Worm (Caenorhabditis elegans) whole organism, L1 larva: Measurements from ENCODE around the gene Y73F8A.35.

Experiments used
- C04F5.9 ChIP-seq: sonication (generic microtip); optimal IDR thresholded peaks from 2 replicates; lab custom pipeline; 2016; ENCODE audit warnings: missing genetic modification characterization, missing compliant biosample characterization
- C16A3.4 ChIP-seq: fragments of 150-350 bp; optimal IDR thresholded peaks from 2 replicates; lab custom pipeline; 2014; ENCODE audit warnings: missing biosample characterization, missing genetic modification characterization
- C34B4.2 ChIP-seq: sonication (generic microtip); optimal IDR thresholded peaks from 2 replicates; lab custom pipeline; 2017; ENCODE audit warnings: mild to moderate bottlenecking, missing genetic modification characterization, missing compliant biosample characterization
- F16B12.6 ChIP-seq: fragments of 150-350 bp; optimal IDR thresholded peaks from 2 replicates; lab custom pipeline; 2014; ENCODE audit warnings: missing biosample characterization, missing genetic modification characterization
- aha-1 ChIP-seq: fragments of 150-350 bp; optimal IDR thresholded peaks from 2 replicates; lab custom pipeline; 2014; ENCODE audit warnings: missing biosample characterization, missing genetic modification characterization
- aly-2 ChIP-seq: fragments of 150-350 bp; optimal IDR thresholded peaks from 2 replicates; lab custom pipeline; 2014; ENCODE audit warnings: missing biosample characterization, missing genetic modification characterization
- ama-1 ChIP-seq: fragments of 150-350 bp; optimal IDR thresholded peaks from 2 replicates; lab custom pipeline; 2014
- ceh-63 ChIP-seq: fragments of 200-800 bp; sonication (Bioruptor generic); optimal IDR thresholded peaks from 2 replicates; lab custom pipeline; 2018; ENCODE audit warnings: mild to moderate bottlenecking, missing genetic modification characterization, missing compliant biosample characterization
- ceh-88 ChIP-seq: fragments of 200-800 bp; sonication (Bioruptor generic); IDR thresholded peaks from 2 replicates; pipeline ENCODE4 v1.3.6; 2022; ENCODE audit warnings: missing genetic modification characterization, missing compliant biosample characterization
- ceh-90 ChIP-seq: sonication (generic microtip); optimal IDR thresholded peaks from 2 replicates; lab custom pipeline; 2016; ENCODE audit warnings: missing genetic modification characterization, missing compliant biosample characterization
- ces-1 ChIP-seq: fragments of 150-350 bp; optimal IDR thresholded peaks from 2 replicates; lab custom pipeline; 2014; ENCODE audit warnings: missing biosample characterization, missing genetic modification reagents, missing genetic modification characterization
- dsc-1 ChIP-seq: sonication (generic microtip); optimal IDR thresholded peaks from 2 replicates; lab custom pipeline; 2016; ENCODE audit warnings: mild to moderate bottlenecking, missing genetic modification characterization, missing compliant biosample characterization
- efl-1 ChIP-seq, 4 experiments: fragments of 150-350 bp; optimal IDR thresholded peaks in 3 of 4; peaks in 1 of 4; 1 replicate in 1 of 4; 2 replicates in 3 of 4; lab custom pipeline; 2014; ENCODE audit warnings: missing biosample characterization in 2 of 4, missing genetic modification characterization in 2 of 4, missing genetic modification reagents in 2 of 4
- efl-3 ChIP-seq: fragments of 200-800 bp; sonication (Bioruptor generic); optimal IDR thresholded peaks from 2 replicates; lab custom pipeline; 2018; ENCODE audit warnings: mild to moderate bottlenecking, missing genetic modification characterization, missing compliant biosample characterization
- egl-13 ChIP-seq: sonication (generic microtip); optimal IDR thresholded peaks from 2 replicates; lab custom pipeline; 2016; ENCODE audit warnings: missing genotype, missing genetic modification reagents, missing genetic modification characterization, missing compliant biosample characterization
- elt-2 ChIP-seq: sonication (generic microtip); optimal IDR thresholded peaks from 2 replicates; lab custom pipeline; 2016; ENCODE audit warnings: missing genetic modification characterization, mild to moderate bottlenecking, inconsistent platforms, missing compliant biosample characterization, missing genetic modification reagents
- elt-3 ChIP-seq, 6 experiments: fragments of 150-350 bp in 1 of 6; sonication (generic microtip); optimal IDR thresholded peaks; 2 replicates each; lab custom pipeline; 2017 to 2018; ENCODE audit warnings: missing biosample characterization in 6 of 6, missing genetic modification characterization in 6 of 6, inconsistent platforms in 1 of 6
- ets-5 ChIP-seq: fragments of 200-800 bp; sonication (Bioruptor generic); IDR thresholded peaks from 2 replicates; pipeline ENCODE4 v1.3.6; 2022; ENCODE audit warnings: missing genetic modification characterization, missing compliant biosample characterization
- fkh-10 ChIP-seq: sonication (generic microtip); optimal IDR thresholded peaks from 2 replicates; lab custom pipeline; 2017; ENCODE audit warnings: missing biosample characterization, missing genetic modification reagents, missing genetic modification characterization
- grh-1 ChIP-seq: fragments of 200-800 bp; sonication (Bioruptor generic); IDR thresholded peaks from 2 replicates; pipeline ENCODE4 v1.3.6; 2022; ENCODE audit warnings: missing genetic modification reagents, missing genetic modification characterization, missing compliant biosample characterization
- hlh-4 ChIP-seq: sonication (generic microtip); optimal IDR thresholded peaks from 2 replicates; lab custom pipeline; 2016; ENCODE audit warnings: mild to moderate bottlenecking, missing genetic modification characterization, missing compliant biosample characterization
- irx-1 ChIP-seq: sonication (generic microtip); optimal IDR thresholded peaks from 2 replicates; lab custom pipeline; 2016; ENCODE audit warnings: missing genetic modification characterization, missing compliant biosample characterization
- isw-1 ChIP-seq: fragments of 200-800 bp; sonication (Bioruptor generic); IDR thresholded peaks from 2 replicates; pipeline ENCODE4 v1.3.6; 2022; ENCODE audit warnings: missing genetic modification characterization, missing compliant biosample characterization
- jun-1 ChIP-seq: fragments of 150-350 bp; optimal IDR thresholded peaks from 2 replicates; lab custom pipeline; 2014; ENCODE audit warnings: missing biosample characterization, missing genetic modification reagents, missing genetic modification characterization
- lin-13 ChIP-seq: fragments of 150-350 bp; optimal IDR thresholded peaks from 2 replicates; lab custom pipeline; 2014; ENCODE audit warnings: missing biosample characterization, missing genetic modification reagents, missing genetic modification characterization
- lin-15B ChIP-seq: fragments of 150-350 bp; sonication (generic microtip); optimal IDR thresholded peaks from 3 replicates; lab custom pipeline; 2014; ENCODE audit warnings: missing biosample characterization, missing genetic modification characterization
- lin-39 ChIP-seq: fragments of 150-350 bp; optimal IDR thresholded peaks from 2 replicates; lab custom pipeline; 2014; ENCODE audit warnings: missing biosample characterization, missing genetic modification reagents, missing genetic modification characterization
- lir-3 ChIP-seq: sonication (generic microtip); optimal IDR thresholded peaks from 2 replicates; lab custom pipeline; 2016; ENCODE audit warnings: mild to moderate bottlenecking, missing genetic modification characterization, moderate library complexity, missing compliant biosample characterization; ENCODE audit not compliant: poor library complexity
- lsy-2 ChIP-seq, 2 experiments: fragments of 150-350 bp; optimal IDR thresholded peaks; 2 replicates each; lab custom pipeline; 2014; ENCODE audit warnings: missing biosample characterization in 2 of 2, missing genetic modification characterization in 2 of 2
- mab-9 ChIP-seq: fragments of 200-800 bp; sonication (Bioruptor generic); IDR thresholded peaks from 2 replicates; pipeline ENCODE4 v1.3.6; 2022; ENCODE audit warnings: missing genetic modification reagents, missing genetic modification characterization, missing compliant biosample characterization
- mef-2 ChIP-seq: fragments of 150-350 bp; optimal IDR thresholded peaks from 2 replicates; lab custom pipeline; 2014; ENCODE audit warnings: missing biosample characterization, missing genetic modification characterization
- nhr-12 ChIP-seq: sonication (generic microtip); optimal IDR thresholded peaks from 2 replicates; lab custom pipeline; 2017; ENCODE audit warnings: missing biosample characterization, missing genetic modification characterization
- nhr-237 ChIP-seq: fragments of 150-350 bp; optimal IDR thresholded peaks from 2 replicates; lab custom pipeline; 2014; ENCODE audit warnings: missing biosample characterization, missing genetic modification characterization
- nhr-47 ChIP-seq: sonication (generic microtip); optimal IDR thresholded peaks from 2 replicates; lab custom pipeline; 2016; ENCODE audit warnings: mild to moderate bottlenecking, missing genetic modification characterization, moderate library complexity, missing compliant biosample characterization
- nhr-76 ChIP-seq: sonication (generic microtip); optimal IDR thresholded peaks from 2 replicates; lab custom pipeline; 2017; ENCODE audit warnings: missing biosample characterization, missing genetic modification characterization
- nhr-84 ChIP-seq: sonication (generic microtip); optimal IDR thresholded peaks from 2 replicates; lab custom pipeline; 2017; ENCODE audit warnings: missing biosample characterization, missing genetic modification characterization
- nhr-85 ChIP-seq: sonication (generic microtip); peaks from one replicate; lab custom pipeline; 2016; ENCODE audit warnings: missing genetic modification characterization, inconsistent platforms, missing compliant biosample characterization
- nhr-90 ChIP-seq: sonication (generic microtip); optimal IDR thresholded peaks from 2 replicates; lab custom pipeline; 2016; ENCODE audit warnings: mild to moderate bottlenecking, missing genetic modification characterization, missing compliant biosample characterization; ENCODE audit not compliant: poor library complexity
- pax-3 ChIP-seq: fragments of 200-800 bp; sonication (Bioruptor generic); optimal IDR thresholded peaks from 2 replicates; lab custom pipeline; 2018; ENCODE audit warnings: mild to moderate bottlenecking, missing genetic modification characterization, moderate library complexity, missing compliant biosample characterization
- skn-1 ChIP-seq: fragments of 150-350 bp; optimal IDR thresholded peaks from 2 replicates; lab custom pipeline; 2014; ENCODE audit warnings: missing biosample characterization, missing genetic modification characterization
- snpc-4 ChIP-seq: fragments of 150-350 bp; optimal IDR thresholded peaks from 2 replicates; lab custom pipeline; 2014; ENCODE audit warnings: missing biosample characterization, missing genetic modification characterization
- tbx-2 ChIP-seq: sonication (generic microtip); optimal IDR thresholded peaks from 2 replicates; lab custom pipeline; 2016; ENCODE audit warnings: missing genetic modification characterization, missing compliant biosample characterization
- tlp-1 ChIP-seq: fragments of 150-350 bp; optimal IDR thresholded peaks from 2 replicates; lab custom pipeline; 2014; ENCODE audit warnings: missing biosample characterization, missing genetic modification characterization
- unc-130 ChIP-seq: fragments of 150-350 bp; optimal IDR thresholded peaks from 2 replicates; lab custom pipeline; 2017; ENCODE audit warnings: missing biosample characterization, missing genetic modification characterization, inconsistent platforms
- unc-30 ChIP-seq: sonication (generic microtip); optimal IDR thresholded peaks from 2 replicates; lab custom pipeline; 2017; ENCODE audit warnings: missing biosample characterization, missing genetic modification characterization
- unc-86 ChIP-seq: sonication (generic microtip); optimal IDR thresholded peaks from 2 replicates; lab custom pipeline; 2016; ENCODE audit warnings: missing genetic modification characterization, missing compliant biosample characterization
- vab-15 ChIP-seq: sonication (generic microtip); optimal IDR thresholded peaks from 2 replicates; lab custom pipeline; 2017; ENCODE audit warnings: missing genotype, mild to moderate bottlenecking, missing genetic modification characterization, missing compliant biosample characterization
- ztf-4 ChIP-seq: fragments of 150-350 bp; optimal IDR thresholded peaks from 2 replicates; lab custom pipeline; 2014; ENCODE audit warnings: missing biosample characterization, missing genetic modification characterization

The Y73F8A.35 gene

ce11 chrIV:15572106-15572505 is 32.4 kb upstream of the Y73F8A.35 start:
- TF ChIP-seq unc-130 (tag; lab: Kevin White, UChicago) = no peak
- TF ChIP-seq fkh-10 (GFP tag; lab: Kevin White, UChicago) = no peak
- no peak for TF ChIP-seq efl-3 (GFP tag; lab: Kevin White, UChicago)

- TF ChIP-seq C04F5.9 (tag; lab: Kevin White, UChicago) (no peak), efl-1 (optimal IDR thresholded peaks at IDR 0.05; lab: Kevin White, UChicago) (no peak), efl-1 (GFP tag; optimal IDR thresholded peaks at IDR 0.05 in 1 of 2; lab: Kevin White, UChicago) (peak in 1 of 2 experiments; percentile 86)
Observed at ce11 chrIV:15571652-15572051, 31.9 kb upstream of the Y73F8A.35 start.

- TF ChIP-seq mab-9 (GFP tag; lab: Robert Waterston, UW) = peak; percentile 96
- peak; percentile 56 for TF ChIP-seq ama-1
- TF ChIP-seq skn-1 (tag; lab: Kevin White, UChicago) = peak; percentile 80
- peak; percentile 78 for TF ChIP-seq C04F5.9 (tag; lab: Kevin White, UChicago)
- TF ChIP-seq hlh-4 (tag; lab: Kevin White, UChicago) = no peak
- peak; percentile 98 for TF ChIP-seq tbx-2 (tag; lab: Kevin White, UChicago)
- TF ChIP-seq C34B4.2 (tag; lab: Kevin White, UChicago) = peak; percentile 72
- peak; percentile 79 for TF ChIP-seq lir-3 (tag; lab: Kevin White, UChicago)
- TF ChIP-seq dsc-1 (tag; lab: Kevin White, UChicago) = peak; percentile 98
- TF ChIP-seq lsy-2 (tag; optimal IDR thresholded peaks at IDR 0.05; lab: Kevin White, UChicago) = peak; percentile 98
- TF ChIP-seq irx-1 = peak; percentile 97
- peak; percentile 87 for TF ChIP-seq lin-39 (tag; lab: Kevin White, UChicago)
- TF ChIP-seq aha-1 = peak; percentile 12
- TF ChIP-seq ceh-88 (GFP tag; lab: Robert Waterston, UW) = peak; percentile 69
- peak; percentile 63 for TF ChIP-seq nhr-76 (tag; lab: Kevin White, UChicago)
- no peak for TF ChIP-seq nhr-84 (tag; lab: Kevin White, UChicago)
- TF ChIP-seq unc-30 = no peak
- peak; percentile 90 for TF ChIP-seq snpc-4
- TF ChIP-seq aly-2 (tag; lab: Kevin White, UChicago) = peak; percentile 94
- peak; percentile 90 for TF ChIP-seq pax-3 (tag; lab: Kevin White, UChicago)
- peak; percentile 93 for TF ChIP-seq elt-2 (tag; lab: Kevin White, UChicago)
- peak; percentile 99 for TF ChIP-seq nhr-85 (tag; lab: Kevin White, UChicago)
- TF ChIP-seq lin-15B (tag; lab: Kevin White, UChicago) = no peak
- TF ChIP-seq efl-1 (optimal IDR thresholded peaks at IDR 0.05; lab: Kevin White, UChicago) = peak; percentile 98 to 100
- peak; percentile 70 to 98 for TF ChIP-seq efl-1 (GFP tag; optimal IDR thresholded peaks at IDR 0.05 in 1 of 2; lab: Kevin White, UChicago)
- TF ChIP-seq tlp-1 (tag; lab: Kevin White, UChicago) = no peak
- TF ChIP-seq jun-1 (tag; lab: Kevin White, UChicago) = peak; percentile 94
- peak; percentile 0 for TF ChIP-seq F16B12.6 (tag; lab: Kevin White, UChicago)
- peak; percentile 11 for TF ChIP-seq mef-2 (tag; lab: Kevin White, UChicago)
- peak; percentile 98 for TF ChIP-seq grh-1 (GFP tag; lab: Robert Waterston, UW)
- peak in 3 of 6 experiments; percentile 2 to 70 (median 22) for TF ChIP-seq elt-3 (tag; optimal IDR thresholded peaks at IDR 0.05; lab: Kevin White, UChicago)
- peak; percentile 78 for TF ChIP-seq lin-13 (GFP tag; lab: Kevin White, UChicago)
- peak; percentile 96 for TF ChIP-seq egl-13 (tag; lab: Kevin White, UChicago)
- peak; percentile 8 for TF ChIP-seq C16A3.4 (tag; lab: Kevin White, UChicago)
- TF ChIP-seq ztf-4 (tag; lab: Kevin White, UChicago) = peak; percentile 83
- TF ChIP-seq isw-1 (GFP tag; lab: Robert Waterston, UW) = peak; percentile 95
- TF ChIP-seq vab-15 (tag; lab: Kevin White, UChicago) = peak; percentile 77
- peak; percentile 97 for TF ChIP-seq nhr-90 (tag; lab: Kevin White, UChicago)
- no peak for TF ChIP-seq ces-1 (GFP tag; lab: Kevin White, UChicago)
- TF ChIP-seq fkh-10 (GFP tag; lab: Kevin White, UChicago) = peak; percentile 41
- TF ChIP-seq efl-3 (GFP tag; lab: Kevin White, UChicago) = peak; percentile 85
- no peak for TF ChIP-seq ceh-63
- TF ChIP-seq ceh-90 (tag; lab: Kevin White, UChicago) = peak; percentile 53
- peak; percentile 99 for TF ChIP-seq nhr-47
- TF ChIP-seq unc-86 (tag; lab: Kevin White, UChicago) = peak; percentile 98
- TF ChIP-seq nhr-12 = no peak
- TF ChIP-seq ets-5 (GFP tag; lab: Robert Waterston, UW) = no peak
- TF ChIP-seq nhr-237 (tag; lab: Kevin White, UChicago) = peak; percentile 18
Observed at ce11 chrIV:15570770-15571169, 31.0 kb upstream of the Y73F8A.35 start.
